Fruit fly (Drosophila melanogaster) whole organism, wandering third instar larva: ENCODE results near the gene Pos.

Experiments used
- OdsH ChIP-seq: fragments of 200-800 bp; sonication (Bioruptor generic); optimal IDR thresholded peaks from 2 replicates; lab custom pipeline; 2016; ENCODE audit warnings: missing biosample characterization, mild to moderate bottlenecking, missing genetic modification characterization
- br ChIP-seq: fragments of 200-800 bp; sonication (Bioruptor generic); optimal IDR thresholded peaks from 2 replicates; lab custom pipeline; 2016; ENCODE audit warnings: missing biosample characterization, missing genetic modification characterization
- pan ChIP-seq: fragments of >200 bp; optimal IDR thresholded peaks from 2 replicates; lab custom pipeline; 2017
- psq ChIP-seq: fragments of 200-800 bp; sonication (Bioruptor generic); optimal IDR thresholded peaks from 3 replicates; lab custom pipeline; 2017; ENCODE audit warnings: missing biosample characterization, mild to moderate bottlenecking, missing genetic modification characterization, moderate library complexity
- usp ChIP-seq: fragments of >200 bp; optimal IDR thresholded peaks from 2 replicates; lab custom pipeline; 2017; ENCODE audit warnings: missing biosample characterization, missing genetic modification characterization

DNA sequence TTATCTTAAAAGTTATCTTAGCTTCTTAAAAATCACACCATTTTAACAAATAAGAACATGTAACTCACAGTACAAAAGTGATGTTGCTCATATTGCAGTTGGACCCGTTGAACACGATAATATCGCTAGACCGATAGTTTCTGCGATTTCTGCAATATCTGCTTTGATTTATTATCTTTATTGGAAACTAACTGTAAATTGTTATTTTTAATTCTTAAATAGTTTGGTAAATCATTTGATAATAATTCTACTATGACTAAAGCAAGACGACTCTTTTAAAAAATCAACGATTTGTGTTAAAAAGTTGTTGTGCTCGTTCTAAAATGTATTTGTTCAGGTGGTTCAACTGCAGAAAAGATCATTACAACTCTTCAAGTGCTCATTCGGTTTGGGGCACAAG lies 8.5 kb downstream of the Pos start:
- TF ChIP-seq psq (GFP tag; lab: Kevin White, UChicago), result no peak
- TF ChIP-seq OdsH (GFP tag; lab: Kevin White, UChicago), result no peak
- no peak for TF ChIP-seq pan
- no peak for TF ChIP-seq usp (GFP tag; lab: Kevin White, UChicago)
- no peak for TF ChIP-seq br
